Fruit fly (Drosophila melanogaster): ENCODE results near the gene CG43732.
A peak's percentile ranks its signal among the peaks of the same experiment; 100 is the strongest.

Gene CG43732

DNA sequence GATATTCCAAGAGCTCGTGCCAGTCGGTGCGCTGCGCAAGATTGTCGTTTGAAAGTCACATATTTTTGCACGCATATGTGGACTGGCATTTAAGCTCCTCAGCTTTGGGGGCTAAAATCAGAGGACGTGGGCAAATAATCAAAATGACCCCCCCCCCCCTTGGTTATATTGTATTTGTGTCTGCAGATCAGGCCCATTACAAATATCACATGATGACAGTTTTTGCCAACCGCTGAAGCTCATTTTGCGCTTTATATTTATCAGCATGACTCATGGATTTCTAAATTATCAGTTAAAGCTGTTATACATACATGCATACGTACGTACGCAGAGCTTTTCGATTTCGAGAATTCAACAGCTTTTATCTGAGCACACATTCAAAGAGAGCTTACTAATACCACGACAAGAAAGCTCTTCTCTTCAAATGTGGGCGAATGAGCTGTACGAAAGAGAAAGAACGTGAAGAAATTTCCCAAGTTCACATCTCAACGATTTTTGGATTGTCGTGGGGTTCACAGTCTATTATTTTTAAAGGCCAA, 33.2 kb upstream of the CG43732 start (continued):
- no peak for TF ChIP-seq crp (GFP tag; optimal IDR thresholded peaks at IDR 0.05)
- no peak for TF ChIP-seq Fer2 (tag; optimal IDR thresholded peaks at IDR 0.05)
- no peak for TF ChIP-seq ATbp (GFP tag; optimal IDR thresholded peaks at IDR 0.05)
- no peak for TF ChIP-seq bcd (GFP tag; optimal IDR thresholded peaks at IDR 0.05)
- TF ChIP-seq wor (GFP tag; IDR thresholded peaks at IDR 0.05), result no peak
- TF ChIP-seq CG10209 (GFP tag; optimal IDR thresholded peaks at IDR 0.05), result no peak
- no peak for TF ChIP-seq bowl (GFP tag; IDR thresholded peaks at IDR 0.05)
- TF ChIP-seq oc (tag; optimal IDR thresholded peaks at IDR 0.05), result no peak
- TF ChIP-seq prd (optimal IDR thresholded peaks at IDR 0.05), result no peak
- TF ChIP-seq prd (GFP tag; IDR thresholded peaks at IDR 0.05), result no peak
- TF ChIP-seq CG2875 (GFP tag; optimal IDR thresholded peaks at IDR 0.05), result no peak
- TF ChIP-seq CoRest (tag; optimal IDR thresholded peaks at IDR 0.05), result no peak
- no peak for TF ChIP-seq Hand (GFP tag; optimal IDR thresholded peaks at IDR 0.05)
- no peak for TF ChIP-seq CG1602 (GFP tag; optimal IDR thresholded peaks at IDR 0.05)
- TF ChIP-seq CG3847 (GFP tag; IDR thresholded peaks at IDR 0.05), result no peak
- no peak for TF ChIP-seq disco-r (GFP tag; optimal IDR thresholded peaks at IDR 0.05)
- no peak for TF ChIP-seq MBD-R2 (GFP tag; IDR thresholded peaks at IDR 0.05)
- no peak for TF ChIP-seq CG1832 (GFP tag; optimal IDR thresholded peaks at IDR 0.05)
- no peak for TF ChIP-seq cas (GFP tag; IDR thresholded peaks at IDR 0.05)
- TF ChIP-seq Max (GFP tag; optimal IDR thresholded peaks at IDR 0.05), result no peak
- no peak for TF ChIP-seq CHES-1-like (GFP tag; optimal IDR thresholded peaks at IDR 0.05)
- no peak for TF ChIP-seq dan (GFP tag; IDR thresholded peaks at IDR 0.05)
- no peak for TF ChIP-seq tna (GFP tag; IDR thresholded peaks at IDR 0.05; ENCODE audit: partially characterized antibody)
- no peak for TF ChIP-seq CG12236 (GFP tag; optimal IDR thresholded peaks at IDR 0.05)
- no peak for TF ChIP-seq CG6813 (GFP tag; optimal IDR thresholded peaks at IDR 0.05)
- no peak for TF ChIP-seq CG8944 (GFP tag; optimal IDR thresholded peaks at IDR 0.05)
- TF ChIP-seq E2f1 (GFP tag; IDR thresholded peaks at IDR 0.05), result no peak
- no peak for TF ChIP-seq CG11398 (GFP tag; optimal IDR thresholded peaks at IDR 0.05)
- no peak for TF ChIP-seq CG8388 (GFP tag; optimal IDR thresholded peaks at IDR 0.05)
- no peak for TF ChIP-seq fd64A (GFP tag; optimal IDR thresholded peaks at IDR 0.05)
- TF ChIP-seq CG2202 (tag; optimal IDR thresholded peaks at IDR 0.05), result no peak
- TF ChIP-seq zfh1 (GFP tag; IDR thresholded peaks at IDR 0.05), result no peak
- peak; percentile 28 for TF ChIP-seq lilli (GFP tag; optimal IDR thresholded peaks at IDR 0.05)
- no peak for TF ChIP-seq CG11723 (GFP tag; optimal IDR thresholded peaks at IDR 0.05)
- TF ChIP-seq Ravus (GFP tag; IDR thresholded peaks at IDR 0.05), result no peak
- no peak for TF ChIP-seq CG12659 (GFP tag; optimal IDR thresholded peaks at IDR 0.05)
- TF ChIP-seq CG13296 (GFP tag; optimal IDR thresholded peaks at IDR 0.05), result peak; percentile 25
- no peak for TF ChIP-seq CG2712 (tag; optimal IDR thresholded peaks at IDR 0.05)
- TF ChIP-seq E2f2 (GFP tag; IDR thresholded peaks at IDR 0.05), result no peak
- TF ChIP-seq CG10979 (tag; optimal IDR thresholded peaks at IDR 0.05), result no peak
- TF ChIP-seq CG32532 (GFP tag; IDR thresholded peaks at IDR 0.05), result no peak; the same call in 1 of the 2 replicates
- no peak for TF ChIP-seq ssp (GFP tag; IDR thresholded peaks at IDR 0.05)
- TF ChIP-seq grau (tag; optimal IDR thresholded peaks at IDR 0.05), result peak; percentile 23
- peak; percentile 84 for TF ChIP-seq abd-A (tag; optimal IDR thresholded peaks at IDR 0.05)
- no peak for TF ChIP-seq tio (GFP tag; optimal IDR thresholded peaks at IDR 0.05)
- TF ChIP-seq Fer3 (tag; optimal IDR thresholded peaks at IDR 0.05), result peak; percentile 19
- TF ChIP-seq ac (GFP tag; optimal IDR thresholded peaks at IDR 0.05), result no peak
- TF ChIP-seq Trl (optimal IDR thresholded peaks at IDR 0.05), result peak; percentile 58 to 69
- TF ChIP-seq Trl (GFP tag; optimal IDR thresholded peaks at IDR 0.05), result no peak
- TF ChIP-seq CG4707 (GFP tag; optimal IDR thresholded peaks at IDR 0.05), result no peak
- peak; percentile 45 for TF ChIP-seq caup (GFP tag; optimal IDR thresholded peaks at IDR 0.05; ENCODE audit: severe bottlenecking)
